Fruit fly (Drosophila melanogaster) whole organism, adult: Measurements from ENCODE around the gene CG14321.
"Not testable (repeated sequence)": the region's sequence is repeated elsewhere in the genome, so short reads cannot be mapped to it uniquely, and the experiment has no call there.

Source experiments
- CG11617 ChIP-seq: fragments of 200-800 bp; sonication (Bioruptor generic); optimal IDR thresholded peaks from 2 replicates; lab custom pipeline; 2017; ENCODE audit warnings: mild to moderate bottlenecking, missing biosample characterization, missing genetic modification reagents, missing genetic modification characterization
- CG12768 ChIP-seq: fragments of 200-800 bp; sonication (Bioruptor generic); optimal IDR thresholded peaks from 2 replicates; lab custom pipeline; 2017; ENCODE audit warnings: missing biosample characterization, missing genetic modification characterization, mild to moderate bottlenecking, moderate library complexity, missing genetic modification reagents
- CG14711 ChIP-seq: fragments of 200-800 bp; sonication (Bioruptor generic); optimal IDR thresholded peaks from 2 replicates; lab custom pipeline; 2018; ENCODE audit warnings: missing biosample characterization, mild to moderate bottlenecking, missing genetic modification characterization, moderate library complexity
- CG1620 ChIP-seq: fragments of 200-800 bp; sonication (Bioruptor generic); optimal IDR thresholded peaks from 2 replicates; lab custom pipeline; 2016; ENCODE audit warnings: missing biosample characterization, missing genetic modification characterization
- CG33017 ChIP-seq: fragments of 200-800 bp; sonication (Bioruptor generic); optimal IDR thresholded peaks from 2 replicates; lab custom pipeline; 2018; ENCODE audit warnings: missing biosample characterization, mild to moderate bottlenecking, missing genetic modification characterization, moderate library complexity
- CG5204 ChIP-seq: fragments of 200-800 bp; sonication (Bioruptor generic); optimal IDR thresholded peaks from 2 replicates; lab custom pipeline; 2016; ENCODE audit warnings: missing biosample characterization, missing genetic modification characterization
- CG7045 ChIP-seq: fragments of 200-800 bp; sonication (Bioruptor generic); optimal IDR thresholded peaks from 2 replicates; lab custom pipeline; 2017; ENCODE audit warnings: missing biosample characterization, mild to moderate bottlenecking, missing genetic modification characterization
- CG7101 ChIP-seq: fragments of 200-800 bp; sonication (Bioruptor generic); optimal IDR thresholded peaks from 2 replicates; lab custom pipeline; 2018; ENCODE audit warnings: missing biosample characterization, mild to moderate bottlenecking, missing genetic modification characterization, moderate library complexity
- Clk ChIP-seq: fragments of 200-800 bp; sonication (Bioruptor generic); optimal IDR thresholded peaks from 2 replicates; lab custom pipeline; 2017; ENCODE audit warnings: missing biosample characterization, missing genetic modification characterization
- Crg-1 ChIP-seq: fragments of 200-800 bp; sonication (Bioruptor generic); optimal IDR thresholded peaks from 2 replicates; lab custom pipeline; 2016; ENCODE audit warnings: missing biosample characterization, missing genetic modification characterization
- Hr96 ChIP-seq: fragments of 200-800 bp; sonication (Bioruptor generic); optimal IDR thresholded peaks from 2 replicates; lab custom pipeline; 2016; ENCODE audit warnings: missing biosample characterization, missing genetic modification characterization
- Mnt ChIP-seq: fragments of 200-800 bp; sonication (Bioruptor generic); optimal IDR thresholded peaks from 2 replicates; lab custom pipeline; 2016; ENCODE audit warnings: missing biosample characterization, mild to moderate bottlenecking, missing genetic modification characterization
- bab1 ChIP-seq: fragments of 200-800 bp; sonication (Bioruptor generic); optimal IDR thresholded peaks from 3 replicates; lab custom pipeline; 2019; ENCODE audit warnings: missing biosample characterization, mild to moderate bottlenecking, missing genetic modification characterization, moderate library complexity
- cic ChIP-seq: fragments of 200-800 bp; sonication (Bioruptor generic); optimal IDR thresholded peaks from 2 replicates; lab custom pipeline; 2017; ENCODE audit warnings: missing biosample characterization, mild to moderate bottlenecking, missing genetic modification characterization, moderate library complexity
- cnc ChIP-seq, 2 experiments: fragments of >200 bp; optimal IDR thresholded peaks; 2 replicates each; lab custom pipeline; 2017
- kay ChIP-seq: fragments of 200-800 bp; sonication (Bioruptor generic); peaks from one replicate; lab custom pipeline; 2016; ENCODE audit warnings: missing biosample characterization, missing genetic modification characterization, borderline replicate concordance
- ovo ChIP-seq: fragments of 200-800 bp; sonication (Bioruptor generic); optimal IDR thresholded peaks from 2 replicates; lab custom pipeline; 2016; ENCODE audit warnings: missing biosample characterization, missing genetic modification characterization
- pad ChIP-seq: fragments of 200-800 bp; sonication (Bioruptor generic); optimal IDR thresholded peaks from 3 replicates; lab custom pipeline; 2017; ENCODE audit warnings: missing biosample characterization, missing genetic modification characterization, mild to moderate bottlenecking, moderate library complexity, missing genetic modification reagents
- tj ChIP-seq: fragments of 200-800 bp; sonication (Bioruptor generic); optimal IDR thresholded peaks from 3 replicates; lab custom pipeline; 2017; ENCODE audit warnings: missing biosample characterization, mild to moderate bottlenecking, missing genetic modification characterization, moderate library complexity
- toe ChIP-seq: fragments of 200-800 bp; sonication (Bioruptor generic); optimal IDR thresholded peaks from 2 replicates; lab custom pipeline; 2016; ENCODE audit warnings: missing biosample characterization, missing genetic modification characterization

Gene CG14321

dm6 chr3R:17763088-17763487 is 29.7 kb downstream of the CG14321 start, which contains the start of gene TyrR:
TSS of gene TyrR (minus strand) at chr3R:17763188.
- TF ChIP-seq cic; CG7101 (tag; lab: Kevin White, UChicago); Mnt (GFP tag; lab: Kevin White, UChicago): not testable (repeated sequence)

dm6 chr3R:17773893-17774292 is 40.5 kb downstream of the CG14321 start:
- no peak for TF ChIP-seq CG1620 (GFP tag; lab: Kevin White, UChicago)
- TF ChIP-seq CG12768 (GFP tag; lab: Kevin White, UChicago), result no peak
- no peak for TF ChIP-seq CG5204 (GFP tag; lab: Kevin White, UChicago)
- no peak for TF ChIP-seq Clk
- TF ChIP-seq toe, result no peak

- TF ChIP-seq CG7045 (GFP tag; lab: Kevin White, UChicago) (peak; percentile 62), CG12768 (GFP tag; lab: Kevin White, UChicago) (peak; percentile 37), CG7101 (tag; lab: Kevin White, UChicago) (peak; percentile 10), Crg-1 (GFP tag; lab: Kevin White, UChicago) (no peak), CG5204 (GFP tag; lab: Kevin White, UChicago) (peak; percentile 31), CG33017 (tag; lab: Kevin White, UChicago) (peak; percentile 43), ovo (no peak), cic (no peak), CG11617 (GFP tag; lab: Kevin White, UChicago) (peak; percentile 16), toe (peak; percentile 9), CG14711 (tag; lab: Kevin White, UChicago) (no peak)
Measured at dm6 chr3R:17774538-17774937, 41.1 kb downstream of the CG14321 start.

dm6 chr3R:17776104-17776589 is 42.7 kb downstream of the CG14321 start:
- no peak for TF ChIP-seq ovo
- TF ChIP-seq CG7045 (GFP tag; lab: Kevin White, UChicago), result no peak
- TF ChIP-seq CG12768 (GFP tag; lab: Kevin White, UChicago), result no peak
- TF ChIP-seq pad (GFP tag; lab: Kevin White, UChicago), result no peak
- no peak for TF ChIP-seq CG7101 (tag; lab: Kevin White, UChicago)
- TF ChIP-seq CG14711 (tag; lab: Kevin White, UChicago), result no peak
- no peak for TF ChIP-seq Mnt (GFP tag; lab: Kevin White, UChicago)
- TF ChIP-seq tj, result no peak
- TF ChIP-seq cic, result no peak
- TF ChIP-seq cnc (optimal IDR thresholded peaks at IDR 0.05; lab: Kevin White, UChicago), result no peak
- no peak for TF ChIP-seq CG11617 (GFP tag; lab: Kevin White, UChicago)
- TF ChIP-seq kay (GFP tag; lab: Kevin White, UChicago), result no peak
- TF ChIP-seq toe, result no peak
- TF ChIP-seq bab1 (GFP tag; lab: Kevin White, UChicago), result no peak
- no peak for TF ChIP-seq CG1620 (GFP tag; lab: Kevin White, UChicago)

dm6 chr3R:17776952-17777407 is 43.6 kb downstream of the CG14321 start:
- no peak for TF ChIP-seq bab1 (GFP tag; lab: Kevin White, UChicago)
- TF ChIP-seq CG12768 (GFP tag; lab: Kevin White, UChicago), result no peak
- TF ChIP-seq ovo, result no peak
- no peak for TF ChIP-seq cnc (optimal IDR thresholded peaks at IDR 0.05; lab: Kevin White, UChicago)
- no peak for TF ChIP-seq Mnt (GFP tag; lab: Kevin White, UChicago)
- no peak for TF ChIP-seq Clk
- peak; percentile 21 for TF ChIP-seq CG5204 (GFP tag; lab: Kevin White, UChicago)
- TF ChIP-seq toe, result peak; percentile 52
- no peak for TF ChIP-seq CG33017 (tag; lab: Kevin White, UChicago)
- no peak for TF ChIP-seq pad (GFP tag; lab: Kevin White, UChicago)
- TF ChIP-seq CG1620 (GFP tag; lab: Kevin White, UChicago), result no peak
- TF ChIP-seq CG7045 (GFP tag; lab: Kevin White, UChicago), result no peak
- TF ChIP-seq CG14711 (tag; lab: Kevin White, UChicago), result no peak
- TF ChIP-seq Hr96 (GFP tag; lab: Kevin White, UChicago), result no peak
- TF ChIP-seq cic, result no peak
- TF ChIP-seq CG7101 (tag; lab: Kevin White, UChicago), result no peak
- TF ChIP-seq Crg-1 (GFP tag; lab: Kevin White, UChicago), result no peak
- TF ChIP-seq tj, result no peak

- no peak for TF ChIP-seq pad (GFP tag; lab: Kevin White, UChicago)
- TF ChIP-seq cic, result no peak
- peak; percentile 34 for TF ChIP-seq CG33017 (tag; lab: Kevin White, UChicago)
- peak; percentile 37 for TF ChIP-seq CG7045 (GFP tag; lab: Kevin White, UChicago)
- peak; percentile 48 for TF ChIP-seq CG7101 (tag; lab: Kevin White, UChicago)
- no peak for TF ChIP-seq CG12768 (GFP tag; lab: Kevin White, UChicago)
- peak; percentile 54 for TF ChIP-seq CG14711 (tag; lab: Kevin White, UChicago)
- no peak for TF ChIP-seq CG5204 (GFP tag; lab: Kevin White, UChicago)
- peak; percentile 72 for TF ChIP-seq kay (GFP tag; lab: Kevin White, UChicago)
- peak; percentile 58 for TF ChIP-seq toe
Measured at dm6 chr3R:17781371-17781770, 48.0 kb downstream of the CG14321 start.

dm6 chr3R:17783144-17783543 is 49.7 kb downstream of the CG14321 start:
- TF ChIP-seq Mnt (GFP tag; lab: Kevin White, UChicago) (peak; percentile 2), cnc (optimal IDR thresholded peaks at IDR 0.05; lab: Kevin White, UChicago) (no peak), CG12768 (GFP tag; lab: Kevin White, UChicago) (no peak), CG33017 (tag; lab: Kevin White, UChicago) (no peak), tj (peak; percentile 2), cic (no peak), CG5204 (GFP tag; lab: Kevin White, UChicago) (no peak), CG1620 (GFP tag; lab: Kevin White, UChicago) (no peak), pad (GFP tag; lab: Kevin White, UChicago) (no peak), kay (GFP tag; lab: Kevin White, UChicago) (peak; percentile 25), Hr96 (GFP tag; lab: Kevin White, UChicago) (no peak), bab1 (GFP tag; lab: Kevin White, UChicago) (no peak), CG7045 (GFP tag; lab: Kevin White, UChicago) (no peak), ovo (no peak)
